Fruit fly (Drosophila melanogaster): ENCODE measurements around the gene CG10512.

Gene CG10512

dm6 chr3L:21172527-21173253 is 30.0 kb upstream of the CG10512 start, which contains the start of the genes chb and AsnS (continued):
- peak; percentile 63 for TF ChIP-seq CG6276 (GFP tag; optimal IDR thresholded peaks at IDR 0.05)
- TF ChIP-seq fd59A (GFP tag; optimal IDR thresholded peaks at IDR 0.05), result peak; percentile 22
- TF ChIP-seq Smox (GFP tag; optimal IDR thresholded peaks at IDR 0.05), result peak; percentile 83
- peak; percentile 81 for TF ChIP-seq acj6 (GFP tag; optimal IDR thresholded peaks at IDR 0.05)
- TF ChIP-seq net (GFP tag; optimal IDR thresholded peaks at IDR 0.05), result peak; percentile 70
- TF ChIP-seq pdm3 (GFP tag; optimal IDR thresholded peaks at IDR 0.05), result peak; percentile 85
- TF ChIP-seq Sox14 (GFP tag; optimal IDR thresholded peaks at IDR 0.05), result peak; percentile 77
- peak; percentile 80 for TF ChIP-seq Eip75B (GFP tag; optimal IDR thresholded peaks at IDR 0.05)
- peak; percentile 76 for TF ChIP-seq CG8632 (GFP tag; optimal IDR thresholded peaks at IDR 0.05)
- peak; percentile 75 for TF ChIP-seq achi (GFP tag; optimal IDR thresholded peaks at IDR 0.05)
- TF ChIP-seq Gug (GFP tag; IDR thresholded peaks at IDR 0.05), result peak; percentile 88
- TF ChIP-seq svp (GFP tag), result peak; percentile 93
- peak; percentile 43 for TF ChIP-seq spab (GFP tag; optimal IDR thresholded peaks at IDR 0.05)
- no peak for TF ChIP-seq CG9139 (GFP tag; optimal IDR thresholded peaks at IDR 0.05)
- TF ChIP-seq CG16779 (tag; optimal IDR thresholded peaks at IDR 0.05), result peak; percentile 36
- peak; percentile 71 for TF ChIP-seq CG10669 (GFP tag; optimal IDR thresholded peaks at IDR 0.05)
- peak; percentile 83 for TF ChIP-seq Hr4 (GFP tag; optimal IDR thresholded peaks at IDR 0.05)
- TF ChIP-seq Sox102F (GFP tag; optimal IDR thresholded peaks at IDR 0.05), result peak; percentile 76
- peak; percentile 95 for TF ChIP-seq Eip78C (GFP tag)
- TF ChIP-seq CG4318 (GFP tag; optimal IDR thresholded peaks at IDR 0.05), result no peak
- peak; percentile 95 for TF ChIP-seq eg (GFP tag; IDR thresholded peaks at IDR 0.05)
- peak; percentile 88 for TF ChIP-seq CG6163 (GFP tag; IDR thresholded peaks at IDR 0.05)
- peak; percentile 55 for TF ChIP-seq CG11762 (GFP tag; optimal IDR thresholded peaks at IDR 0.05; ENCODE audit: insufficient read depth)
- peak; percentile 86 for TF ChIP-seq Met (GFP tag; optimal IDR thresholded peaks at IDR 0.05)
- peak in 1 of 2 experiments; percentile 9 for TF ChIP-seq ss (GFP tag; optimal IDR thresholded peaks at IDR 0.05)
- peak; percentile 80 for TF ChIP-seq CG32006 (GFP tag; optimal IDR thresholded peaks at IDR 0.05)

dm6 chr3L:21174962-21175361 is 27.8 kb upstream of the CG10512 start:
- no peak for TF ChIP-seq esn (GFP tag; optimal IDR thresholded peaks at IDR 0.05)
- peak; percentile 15 for TF ChIP-seq Eip78C (GFP tag)

dm6 chr3L:21175531-21176271 is 27.0 kb upstream of the CG10512 start:
- TF ChIP-seq eg (GFP tag; IDR thresholded peaks at IDR 0.05) (0 out of 3 replicates have a peak, but pooled peaks have one; percentile 29), Eip75B (GFP tag; optimal IDR thresholded peaks at IDR 0.05) (no peak), fd59A (GFP tag; optimal IDR thresholded peaks at IDR 0.05) (no peak), fd85E (GFP tag; optimal IDR thresholded peaks at IDR 0.05) (no peak), fkh (GFP tag; optimal IDR thresholded peaks at IDR 0.05) (peak; percentile 48), Hr38 (GFP tag; optimal IDR thresholded peaks at IDR 0.05) (no peak), CG10669 (GFP tag; optimal IDR thresholded peaks at IDR 0.05) (no peak), CG32006 (GFP tag; optimal IDR thresholded peaks at IDR 0.05) (no peak), Sox14 (GFP tag; optimal IDR thresholded peaks at IDR 0.05) (peak; percentile 38), CG6808 (GFP tag; optimal IDR thresholded peaks at IDR 0.05) (peak; percentile 23), CG31627 (GFP tag; optimal IDR thresholded peaks at IDR 0.05) (peak; percentile 3), Hr39 (GFP tag; optimal IDR thresholded peaks at IDR 0.05) (peak; percentile 6), Ets96B (tag; optimal IDR thresholded peaks at IDR 0.05) (no peak), svp (GFP tag) (peak; percentile 100), Sox15 (GFP tag; optimal IDR thresholded peaks at IDR 0.05) (no peak), ss (GFP tag; optimal IDR thresholded peaks at IDR 0.05) (peak in 1 of 2 experiments; percentile 30), CG1621 (tag; optimal IDR thresholded peaks at IDR 0.05) (peak; percentile 5), Eip78C (GFP tag) (peak; percentile 48), CG6854 (GFP tag; optimal IDR thresholded peaks at IDR 0.05) (peak; percentile 30), CG3032 (tag; optimal IDR thresholded peaks at IDR 0.05) (no peak), CG7368 (GFP tag; optimal IDR thresholded peaks at IDR 0.05) (no peak), CG6163 (GFP tag; IDR thresholded peaks at IDR 0.05) (no peak), CG6276 (GFP tag; optimal IDR thresholded peaks at IDR 0.05) (peak; percentile 4), CG6792 (GFP tag; optimal IDR thresholded peaks at IDR 0.05) (no peak), Hr4 (GFP tag; optimal IDR thresholded peaks at IDR 0.05) (no peak), CG3919 (GFP tag; optimal IDR thresholded peaks at IDR 0.05) (no peak), salr (GFP tag; optimal IDR thresholded peaks at IDR 0.05) (no peak), CG11762 (GFP tag; optimal IDR thresholded peaks at IDR 0.05; ENCODE audit: insufficient read depth) (no peak), Sox102F (GFP tag; optimal IDR thresholded peaks at IDR 0.05) (no peak), CG15336 (GFP tag; IDR thresholded peaks at IDR 0.05) (peak; percentile 45), topi (GFP tag; optimal IDR thresholded peaks at IDR 0.05) (no peak)
